Worm (Caenorhabditis elegans) whole organism, L3 larva: ENCODE measurements around the gene C25G6.4.

Source experiments
- R02D3.7 ChIP-seq: fragments of 150-350 bp; optimal IDR thresholded peaks from 2 replicates; lab custom pipeline; 2014; ENCODE audit warnings: missing biosample characterization, missing genetic modification characterization
- ZK546.5 ChIP-seq: sonication (generic microtip); optimal IDR thresholded peaks from 2 replicates; lab custom pipeline; 2017; ENCODE audit warnings: missing biosample characterization, missing genetic modification characterization
- ceh-16 ChIP-seq: sonication (generic microtip); optimal IDR thresholded peaks from 2 replicates; lab custom pipeline; 2017; ENCODE audit warnings: missing biosample characterization, missing genetic modification characterization
- ceh-28 ChIP-seq: fragments of 150-350 bp; optimal IDR thresholded peaks from 2 replicates; lab custom pipeline; 2014; ENCODE audit warnings: missing biosample characterization, missing genetic modification reagents, missing genetic modification characterization
- ceh-82 ChIP-seq: fragments of 150-350 bp; optimal IDR thresholded peaks from 2 replicates; lab custom pipeline; 2014; ENCODE audit warnings: missing biosample characterization, missing genetic modification characterization
- ceh-9 ChIP-seq: sonication (generic microtip); optimal IDR thresholded peaks from 2 replicates; lab custom pipeline; 2018; ENCODE audit warnings: missing biosample characterization, missing genetic modification characterization
- daf-12 ChIP-seq: fragments of 150-350 bp; optimal IDR thresholded peaks from 2 replicates; lab custom pipeline; 2014; ENCODE audit warnings: missing biosample characterization, missing genetic modification reagents, missing genetic modification characterization
- egl-5 ChIP-seq: fragments of 150-350 bp; optimal IDR thresholded peaks from 2 replicates; lab custom pipeline; 2017; ENCODE audit warnings: missing biosample characterization, missing genetic modification reagents, missing genetic modification characterization, inconsistent platforms
- elt-2 ChIP-seq: sonication (generic microtip); optimal IDR thresholded peaks from 2 replicates; lab custom pipeline; 2016; ENCODE audit warnings: missing genetic modification reagents, mild to moderate bottlenecking, missing genetic modification characterization, missing compliant biosample characterization
- elt-3 ChIP-seq, 3 experiments: fragments of 150-350 bp in 1 of 3; sonication (generic microtip) in 2 of 3; optimal IDR thresholded peaks; 2 replicates in 2 of 3; 4 replicates in 1 of 3; lab custom pipeline; 2014 to 2017; ENCODE audit warnings: missing biosample characterization in 3 of 3, missing genetic modification characterization in 3 of 3
- eor-1 ChIP-seq, 2 experiments: fragments of 150-350 bp; optimal IDR thresholded peaks; 2 replicates each; lab custom pipeline; 2014 to 2018; ENCODE audit warnings: missing biosample characterization in 2 of 2, missing genetic modification characterization in 2 of 2
- fkh-10 ChIP-seq: sonication (generic microtip); optimal IDR thresholded peaks from 2 replicates; lab custom pipeline; 2017; ENCODE audit warnings: missing biosample characterization, missing genetic modification reagents, missing genetic modification characterization
- fkh-2 ChIP-seq: fragments of 150-350 bp; optimal IDR thresholded peaks from 2 replicates; lab custom pipeline; 2014; ENCODE audit warnings: missing biosample characterization, missing genetic modification reagents, missing genetic modification characterization
- fos-1 ChIP-seq: fragments of 150-350 bp; optimal IDR thresholded peaks from 2 replicates; lab custom pipeline; 2014; ENCODE audit warnings: missing biosample characterization, missing genetic modification characterization
- hmg-11 ChIP-seq: sonication (generic microtip); optimal IDR thresholded peaks from 2 replicates; lab custom pipeline; 2016; ENCODE audit warnings: missing genetic modification characterization, missing compliant biosample characterization
- jun-1 ChIP-seq: fragments of 150-350 bp; optimal IDR thresholded peaks from 2 replicates; lab custom pipeline; 2014; ENCODE audit warnings: missing biosample characterization, missing genetic modification reagents, missing genetic modification characterization
- lin-15B ChIP-seq: fragments of 150-350 bp; optimal IDR thresholded peaks from 2 replicates; lab custom pipeline; 2014; ENCODE audit warnings: missing biosample characterization, missing genetic modification characterization
- lin-39 ChIP-seq: fragments of 150-350 bp; optimal IDR thresholded peaks from 2 replicates; lab custom pipeline; 2018; ENCODE audit warnings: missing biosample characterization, missing genetic modification reagents, missing genetic modification characterization
- mdl-1 ChIP-seq: fragments of 150-350 bp; optimal IDR thresholded peaks from 2 replicates; lab custom pipeline; 2014; ENCODE audit warnings: missing biosample characterization, missing genetic modification characterization
- mml-1 ChIP-seq: fragments of 150-350 bp; sonication (generic microtip); optimal IDR thresholded peaks from 3 replicates; lab custom pipeline; 2014; ENCODE audit warnings: missing biosample characterization, missing genetic modification characterization
- nfya-1 ChIP-seq: sonication (generic microtip); optimal IDR thresholded peaks from 2 replicates; lab custom pipeline; 2017; ENCODE audit warnings: missing genetic modification characterization, mild to moderate bottlenecking, missing compliant biosample characterization, antibody characterized with exemption, moderate library complexity; ENCODE audit not compliant: insufficient read depth
- nhr-11 ChIP-seq: fragments of 150-350 bp; optimal IDR thresholded peaks from 2 replicates; lab custom pipeline; 2014; ENCODE audit warnings: missing biosample characterization, missing genetic modification characterization
- nhr-23 ChIP-seq: fragments of 150-350 bp; optimal IDR thresholded peaks from 2 replicates; lab custom pipeline; 2014; ENCODE audit warnings: missing biosample characterization, missing genetic modification reagents, missing genetic modification characterization
- nhr-237 ChIP-seq: fragments of 150-350 bp; optimal IDR thresholded peaks from 2 replicates; lab custom pipeline; 2014; ENCODE audit warnings: missing biosample characterization, missing genetic modification characterization
- nhr-25 ChIP-seq: sonication (generic microtip); optimal IDR thresholded peaks from 2 replicates; lab custom pipeline; 2017; ENCODE audit warnings: missing biosample characterization, missing genetic modification characterization
- nhr-28 ChIP-seq: fragments of 150-350 bp; optimal IDR thresholded peaks from 2 replicates; lab custom pipeline; 2014; ENCODE audit warnings: missing biosample characterization, missing genetic modification characterization
- nhr-43 ChIP-seq: sonication (generic microtip); optimal IDR thresholded peaks from 2 replicates; lab custom pipeline; 2016; ENCODE audit warnings: mild to moderate bottlenecking, missing genetic modification characterization, missing compliant biosample characterization; ENCODE audit not compliant: poor library complexity, severe bottlenecking
- nhr-67 ChIP-seq: fragments of 150-350 bp; optimal IDR thresholded peaks from 2 replicates; lab custom pipeline; 2014; ENCODE audit warnings: missing biosample characterization, missing genetic modification characterization
- nhr-76 ChIP-seq: fragments of 150-350 bp; sonication (generic microtip); optimal IDR thresholded peaks from 5 replicates; lab custom pipeline; 2014; ENCODE audit warnings: missing biosample characterization, missing genetic modification characterization
- pha-4 ChIP-seq: fragments of 150-350 bp; optimal IDR thresholded peaks from 2 replicates; lab custom pipeline; 2014; ENCODE audit warnings: missing biosample characterization, missing genetic modification reagents, missing genetic modification characterization
- pqm-1 ChIP-seq: fragments of 150-350 bp; optimal IDR thresholded peaks from 2 replicates; lab custom pipeline; 2017; ENCODE audit warnings: missing biosample characterization, missing genetic modification characterization, inconsistent platforms
- sea-2 ChIP-seq: fragments of 150-350 bp; sonication (generic microtip); optimal IDR thresholded peaks from 4 replicates; lab custom pipeline; 2014; ENCODE audit warnings: missing biosample characterization, missing genetic modification reagents, missing genetic modification characterization
- skn-1 ChIP-seq: fragments of 150-350 bp; optimal IDR thresholded peaks from 2 replicates; lab custom pipeline; 2014; ENCODE audit warnings: missing biosample characterization, missing genetic modification characterization
- snpc-4 ChIP-seq: fragments of 150-350 bp; optimal IDR thresholded peaks from 2 replicates; lab custom pipeline; 2014; ENCODE audit warnings: missing biosample characterization, missing genetic modification characterization
- unc-39 ChIP-seq: sonication (generic microtip); optimal IDR thresholded peaks from 4 replicates; lab custom pipeline; 2017; ENCODE audit warnings: missing biosample characterization, missing genetic modification characterization
- unc-62 ChIP-seq: fragments of 150-350 bp; sonication (generic microtip); optimal IDR thresholded peaks from 4 replicates; lab custom pipeline; 2014; ENCODE audit warnings: missing biosample characterization, missing genetic modification reagents, missing genetic modification characterization
- zag-1 ChIP-seq: fragments of 150-350 bp; optimal IDR thresholded peaks from 2 replicates; lab custom pipeline; 2014; ENCODE audit warnings: missing biosample characterization, missing genetic modification characterization
- ztf-11 ChIP-seq: fragments of 150-350 bp; optimal IDR thresholded peaks from 2 replicates; lab custom pipeline; 2014; ENCODE audit warnings: missing biosample characterization, missing genetic modification characterization
- ztf-4 ChIP-seq: fragments of 150-350 bp; optimal IDR thresholded peaks from 2 replicates; lab custom pipeline; 2014; ENCODE audit warnings: missing biosample characterization, missing genetic modification characterization

The C25G6.4 gene

ce11 chrX:1249738-1250137, at the start of gene C25G6.4:
C25G6.4 (minus strand) TSS chrX:1249838.
- TF ChIP-seq nfya-1 (tag; lab: Kevin White, UChicago) (no peak), hmg-11 (tag; lab: Kevin White, UChicago) (no peak), R02D3.7 (tag; lab: Kevin White, UChicago) (no peak), snpc-4 (tag; lab: Kevin White, UChicago) (no peak), nhr-43 (tag; lab: Kevin White, UChicago) (no peak), egl-5 (no peak), ceh-16 (tag; lab: Kevin White, UChicago) (no peak), nhr-25 (tag; lab: Kevin White, UChicago) (no peak), ceh-9 (tag; lab: Kevin White, UChicago) (no peak), ceh-82 (no peak), mdl-1 (no peak), unc-39 (tag; lab: Kevin White, UChicago) (no peak), pha-4 (tag; lab: Kevin White, UChicago) (no peak), nhr-28 (tag; lab: Kevin White, UChicago) (no peak), fos-1 (tag; lab: Kevin White, UChicago) (no peak), elt-2 (tag; lab: Kevin White, UChicago) (no peak), nhr-237 (tag; lab: Kevin White, UChicago) (no peak), ztf-11 (tag; lab: Kevin White, UChicago) (no peak)

- TF ChIP-seq fkh-2 (tag; lab: Kevin White, UChicago) (no peak), zag-1 (tag; lab: Kevin White, UChicago) (no peak), jun-1 (tag; lab: Kevin White, UChicago) (no peak), ceh-82 (no peak), hmg-11 (tag; lab: Kevin White, UChicago) (no peak), ceh-28 (tag; lab: Kevin White, UChicago) (no peak), daf-12 (tag; lab: Kevin White, UChicago) (no peak), nhr-28 (tag; lab: Kevin White, UChicago) (no peak), egl-5 (no peak), pha-4 (tag; lab: Kevin White, UChicago) (no peak), ceh-9 (tag; lab: Kevin White, UChicago) (no peak), R02D3.7 (tag; lab: Kevin White, UChicago) (no peak), nhr-11 (tag; lab: Kevin White, UChicago) (no peak), nhr-76 (tag; lab: Kevin White, UChicago) (no peak)
These were observed 46.1 kb upstream of the C25G6.4 start for ce11 chrX:1295713-1296112.

ce11 chrX:1294607-1295303, 45.1 kb upstream of the C25G6.4 start, which contains the start of gene dop-4:
dop-4 (plus strand) TSS chrX:1295253.
- TF ChIP-seq fkh-10 = no peak
- no peak for TF ChIP-seq hmg-11 (tag; lab: Kevin White, UChicago)
- no peak for TF ChIP-seq elt-3 (tag; optimal IDR thresholded peaks at IDR 0.05; lab: Kevin White, UChicago)
- TF ChIP-seq ztf-4 = no peak
- TF ChIP-seq ceh-82 = no peak
- TF ChIP-seq fkh-2 (tag; lab: Kevin White, UChicago) = no peak
- no peak for TF ChIP-seq mml-1
- TF ChIP-seq, all 47 proteins: peak for 0

- no peak for TF ChIP-seq nhr-67
- no peak for TF ChIP-seq nhr-43 (tag; lab: Kevin White, UChicago)
- TF ChIP-seq ZK546.5 (tag; lab: Kevin White, UChicago) = no peak
- TF ChIP-seq R02D3.7 (tag; lab: Kevin White, UChicago) = no peak
- TF ChIP-seq fkh-2 (tag; lab: Kevin White, UChicago) = no peak
- no peak for TF ChIP-seq mdl-1
- no peak for TF ChIP-seq pqm-1 (tag; lab: Kevin White, UChicago)
- TF ChIP-seq ztf-11 (tag; lab: Kevin White, UChicago) = no peak
- TF ChIP-seq eor-1 (tag; optimal IDR thresholded peaks at IDR 0.05; lab: Kevin White, UChicago) = no peak
- no peak for TF ChIP-seq ceh-28 (tag; lab: Kevin White, UChicago)
- TF ChIP-seq unc-62 (GFP tag; lab: Kevin White, UChicago) = no peak
- no peak for TF ChIP-seq sea-2 (GFP tag; lab: Kevin White, UChicago)
- TF ChIP-seq lin-15B = no peak
- no peak for TF ChIP-seq nhr-28 (tag; lab: Kevin White, UChicago)
- no peak for TF ChIP-seq hmg-11 (tag; lab: Kevin White, UChicago)
- TF ChIP-seq nhr-23 = no peak
- TF ChIP-seq nfya-1 (tag; lab: Kevin White, UChicago) = no peak
- TF ChIP-seq unc-39 (tag; lab: Kevin White, UChicago) = no peak
- no peak for TF ChIP-seq skn-1 (tag; lab: Kevin White, UChicago)
- no peak for TF ChIP-seq lin-39 (tag; lab: Kevin White, UChicago)
These were observed 43.8 kb upstream of the C25G6.4 start for ce11 chrX:1293471-1293870.
